Worm (Caenorhabditis elegans): ENCODE measurements around the gene C05C10.7.

C05C10.7 gene

ce11 chrII:9984866-9985336 is 46.1 kb upstream of the C05C10.7 start (continued):
- no peak for TF ChIP-seq ceh-82 (tag; optimal IDR thresholded peaks at IDR 0.05)
- no peak for TF ChIP-seq nhr-28 (tag; optimal IDR thresholded peaks at IDR 0.05)
- peak; percentile 22 for TF ChIP-seq tbx-2 (tag; optimal IDR thresholded peaks at IDR 0.05)
- TF ChIP-seq ceh-9 (tag; optimal IDR thresholded peaks at IDR 0.05) = no peak

- TF ChIP-seq skn-1 (tag; optimal IDR thresholded peaks at IDR 0.05) = no peak
Observed at ce11 chrII:9982437-9982836, 43.7 kb upstream of the C05C10.7 start.

ce11 chrII:9981760-9982159 is 43.0 kb upstream of the C05C10.7 start, which contains the start of gene sdz-38:
Gene sdz-38 (minus strand): TSS chrII:9981860.
- TF ChIP-seq eor-1 (tag; optimal IDR thresholded peaks at IDR 0.05) = no peak
- no peak for TF ChIP-seq ceh-9 (tag; optimal IDR thresholded peaks at IDR 0.05)
- TF ChIP-seq nhr-67 (tag; optimal IDR thresholded peaks at IDR 0.05) = no peak
- TF ChIP-seq nhr-237 (tag; optimal IDR thresholded peaks at IDR 0.05) = no peak
- TF ChIP-seq ztf-11 (tag; optimal IDR thresholded peaks at IDR 0.05) = no peak
- TF ChIP-seq nhr-28 (tag; optimal IDR thresholded peaks at IDR 0.05) = no peak
- no peak for TF ChIP-seq R02D3.7 (tag; optimal IDR thresholded peaks at IDR 0.05)
- no peak for TF ChIP-seq ceh-16 (tag; optimal IDR thresholded peaks at IDR 0.05)
- no peak for TF ChIP-seq ceh-28 (tag; optimal IDR thresholded peaks at IDR 0.05)
- TF ChIP-seq unc-62 (GFP tag; optimal IDR thresholded peaks at IDR 0.05) = no peak
- TF ChIP-seq zag-1 (tag; optimal IDR thresholded peaks at IDR 0.05) = no peak
- TF ChIP-seq snpc-4 (tag; optimal IDR thresholded peaks at IDR 0.05) = no peak

ce11 chrII:9980077-9980631 is 41.4 kb upstream of the C05C10.7 start, which contains the start of gene ZK892.6:
Gene ZK892.6 (minus strand): TSS chrII:9980127.
- TF ChIP-seq mdl-1 (tag; optimal IDR thresholded peaks at IDR 0.05) (no peak), nfya-1 (tag; optimal IDR thresholded peaks at IDR 0.05; ENCODE audit: insufficient read depth) (no peak), lsy-12 (tag; optimal IDR thresholded peaks at IDR 0.05) (no peak), fos-1 (tag; optimal IDR thresholded peaks at IDR 0.05) (no peak), nhr-23 (tag; optimal IDR thresholded peaks at IDR 0.05) (no peak), elt-1 (tag; optimal IDR thresholded peaks at IDR 0.05) (no peak)

ce11 chrII:9976405-9976804 is 37.6 kb upstream of the C05C10.7 start, which contains the start of gene R53.8:
Gene R53.8 (plus strand): TSS chrII:9976705.
- TF ChIP-seq eor-1 (tag; optimal IDR thresholded peaks at IDR 0.05) = no peak
- no peak for TF ChIP-seq nhr-77 (tag; optimal IDR thresholded peaks at IDR 0.05)
- TF ChIP-seq ceh-28 (tag; optimal IDR thresholded peaks at IDR 0.05) = no peak
- TF ChIP-seq nhr-11 (tag; optimal IDR thresholded peaks at IDR 0.05) = no peak
- TF ChIP-seq nfya-1 (tag; optimal IDR thresholded peaks at IDR 0.05; ENCODE audit: insufficient read depth) = no peak
- TF ChIP-seq elt-3 (tag; optimal IDR thresholded peaks at IDR 0.05) = no peak
- no peak for TF ChIP-seq egl-5 (tag; optimal IDR thresholded peaks at IDR 0.05)
- TF ChIP-seq pqm-1 (tag; optimal IDR thresholded peaks at IDR 0.05) = no peak
- no peak for TF ChIP-seq elt-1 (tag; optimal IDR thresholded peaks at IDR 0.05)
- no peak for TF ChIP-seq lsy-12 (tag; optimal IDR thresholded peaks at IDR 0.05)
- TF ChIP-seq elt-2 (tag; optimal IDR thresholded peaks at IDR 0.05) = no peak
- TF ChIP-seq ceh-16 (tag; optimal IDR thresholded peaks at IDR 0.05) = no peak
- TF ChIP-seq jun-1 (tag; optimal IDR thresholded peaks at IDR 0.05) = no peak
- no peak for TF ChIP-seq aly-2 (tag; optimal IDR thresholded peaks at IDR 0.05)
- no peak for TF ChIP-seq nhr-28 (tag; optimal IDR thresholded peaks at IDR 0.05)
- no peak for TF ChIP-seq skn-1 (tag; optimal IDR thresholded peaks at IDR 0.05)
- no peak for TF ChIP-seq mml-1 (tag; optimal IDR thresholded peaks at IDR 0.05)
- no peak for TF ChIP-seq nhr-43 (tag; optimal IDR thresholded peaks at IDR 0.05; ENCODE audit: poor library complexity, severe bottlenecking)
- TF ChIP-seq ceh-82 (tag; optimal IDR thresholded peaks at IDR 0.05) = no peak
- no peak for TF ChIP-seq nhr-12 (tag; optimal IDR thresholded peaks at IDR 0.05)

ce11 chrII:9974967-9975366 is 36.2 kb upstream of the C05C10.7 start, which contains the start of gene aakg-5:
Gene aakg-5 (minus strand): TSS chrII:9975125.
- TF ChIP-seq snpc-4 (tag; optimal IDR thresholded peaks at IDR 0.05) = peak; percentile 17
- TF ChIP-seq nhr-76 (tag; optimal IDR thresholded peaks at IDR 0.05) = no peak
- TF ChIP-seq mdl-1 (tag; optimal IDR thresholded peaks at IDR 0.05) = no peak
- TF ChIP-seq nhr-77 (tag; optimal IDR thresholded peaks at IDR 0.05) = no peak
- TF ChIP-seq nhr-11 (tag; optimal IDR thresholded peaks at IDR 0.05) = no peak
- no peak for TF ChIP-seq aly-2 (tag; optimal IDR thresholded peaks at IDR 0.05)
- TF ChIP-seq egl-5 (tag; optimal IDR thresholded peaks at IDR 0.05) = peak; percentile 93
- peak; percentile 34 for TF ChIP-seq tbx-2 (tag; optimal IDR thresholded peaks at IDR 0.05)
- peak; percentile 95 for TF ChIP-seq nhr-23 (tag; optimal IDR thresholded peaks at IDR 0.05)
- TF ChIP-seq lin-39 (tag; optimal IDR thresholded peaks at IDR 0.05) = peak; percentile 78
- TF ChIP-seq eor-1 (tag; optimal IDR thresholded peaks at IDR 0.05) = no peak
- TF ChIP-seq egl-27 (tag; optimal IDR thresholded peaks at IDR 0.05) = peak; percentile 56
- no peak for TF ChIP-seq ztf-4 (tag; optimal IDR thresholded peaks at IDR 0.05)
- peak; percentile 96 for TF ChIP-seq pha-4 (tag; optimal IDR thresholded peaks at IDR 0.05)
- peak; percentile 57 for TF ChIP-seq skn-1 (tag; optimal IDR thresholded peaks at IDR 0.05)
- peak; percentile 93 for TF ChIP-seq pqm-1 (tag; optimal IDR thresholded peaks at IDR 0.05)
- no peak for TF ChIP-seq lsy-12 (tag; optimal IDR thresholded peaks at IDR 0.05)
- TF ChIP-seq unc-39 (tag; optimal IDR thresholded peaks at IDR 0.05) = no peak
- TF ChIP-seq nhr-237 (tag; optimal IDR thresholded peaks at IDR 0.05) = no peak
- TF ChIP-seq daf-12 (tag; optimal IDR thresholded peaks at IDR 0.05) = no peak
- TF ChIP-seq fkh-10 (GFP tag; optimal IDR thresholded peaks at IDR 0.05) = no peak
- TF ChIP-seq hmg-11 (tag; optimal IDR thresholded peaks at IDR 0.05) = peak; percentile 94
- TF ChIP-seq unc-62 (GFP tag; optimal IDR thresholded peaks at IDR 0.05) = peak; percentile 74
- TF ChIP-seq nhr-12 (tag; optimal IDR thresholded peaks at IDR 0.05) = no peak

All from whole organism, L3 larva.